Worm (Caenorhabditis elegans) whole organism, late embryonic: ENCODE results near the gene F44F4.3.

Experiments used
- che-1 ChIP-seq: sonication (generic microtip); optimal IDR thresholded peaks from 2 replicates; lab custom pipeline; 2016; ENCODE audit warnings: mild to moderate bottlenecking, missing genetic modification characterization, missing compliant biosample characterization
- lim-6 ChIP-seq: sonication (generic microtip); optimal IDR thresholded peaks from 2 replicates; lab custom pipeline; 2016; ENCODE audit warnings: missing genetic modification characterization, missing compliant biosample characterization
- nhr-11 ChIP-seq: fragments of 150-350 bp; optimal IDR thresholded peaks from 2 replicates; lab custom pipeline; 2014; ENCODE audit warnings: missing biosample characterization, missing genetic modification characterization
- npax-4 ChIP-seq: sonication (generic microtip); optimal IDR thresholded peaks from 2 replicates; lab custom pipeline; 2016; ENCODE audit warnings: missing genetic modification characterization, missing compliant biosample characterization
- pag-3 ChIP-seq: sonication (generic microtip); optimal IDR thresholded peaks from 2 replicates; lab custom pipeline; 2016; ENCODE audit warnings: missing compliant biosample characterization, missing genetic modification characterization, borderline replicate concordance
- tbx-2 ChIP-seq: sonication (generic microtip); optimal IDR thresholded peaks from 2 replicates; lab custom pipeline; 2016; ENCODE audit warnings: missing genetic modification characterization, missing compliant biosample characterization
- ztf-16 ChIP-seq: sonication (generic microtip); optimal IDR thresholded peaks from 2 replicates; lab custom pipeline; 2017; ENCODE audit warnings: missing genetic modification characterization, missing compliant biosample characterization

- TF ChIP-seq ztf-16 (tag; lab: Kevin White, UChicago) (no peak), lim-6 (tag; lab: Kevin White, UChicago) (no peak), nhr-11 (no peak), che-1 (tag; lab: Kevin White, UChicago) (no peak), pag-3 (tag; lab: Kevin White, UChicago) (no peak), tbx-2 (tag; lab: Kevin White, UChicago) (no peak), npax-4 (no peak)
These were observed 45.2 kb upstream of the F44F4.3 start for ce11 chrII:10930678-10931650.
